Worm (Caenorhabditis elegans): ENCODE results near the gene srh-34.

DNA sequence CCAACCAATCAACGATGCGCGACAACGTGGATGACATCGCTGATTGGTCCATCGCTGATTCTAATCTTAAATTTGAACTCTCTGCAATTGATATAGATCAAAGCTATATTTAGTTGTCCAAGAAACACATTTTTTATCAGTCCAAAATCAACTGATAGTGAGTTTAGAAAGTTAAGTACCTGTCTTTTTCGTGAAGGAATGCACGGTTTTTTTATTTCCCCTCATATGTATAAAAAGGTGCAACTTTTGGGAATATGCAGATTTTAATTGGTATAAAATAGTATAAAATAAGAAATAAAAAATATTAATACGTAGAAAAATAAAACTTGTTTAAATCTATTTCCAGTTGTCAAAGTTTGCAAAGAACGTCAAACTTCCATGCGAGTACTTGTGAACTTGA, 28.0 kb downstream of the srh-34 start, which contains the start of gene Y39D8A.1:
- TF ChIP-seq ztf-23 (GFP tag; IDR thresholded peaks at IDR 0.05), result no peak
- TF ChIP-seq ztf-29 (GFP tag; IDR thresholded peaks at IDR 0.05), result no peak
- TF ChIP-seq med-1 (GFP tag; optimal IDR thresholded peaks at IDR 0.05; ENCODE audit: insufficient read depth), result no peak
- no peak for TF ChIP-seq flt-1 (GFP tag; IDR thresholded peaks at IDR 0.05)
- no peak for TF ChIP-seq ref-1 (GFP tag; conservative IDR thresholded peaks at IDR 0.05)
- TF ChIP-seq T22C8.4 (GFP tag; IDR thresholded peaks at IDR 0.05), result no peak
- no peak for TF ChIP-seq tab-1 (GFP tag; IDR thresholded peaks at IDR 0.05)

All from whole organism, midembryonic.